Worm (Caenorhabditis elegans) whole organism, late embryonic: ENCODE measurements around the gene inpp-4B.

ENCODE experiments used
- ama-1 ChIP-seq: fragments of 150-350 bp; optimal IDR thresholded peaks from 2 replicates; lab custom pipeline; 2014
- ceh-14 ChIP-seq: sonication (generic microtip); optimal IDR thresholded peaks from 2 replicates; lab custom pipeline; 2016; ENCODE audit warnings: missing genotype, missing genetic modification characterization, missing compliant biosample characterization
- ceh-24 ChIP-seq: sonication (generic microtip); optimal IDR thresholded peaks from 2 replicates; lab custom pipeline; 2016; ENCODE audit warnings: mild to moderate bottlenecking, missing genetic modification characterization, missing compliant biosample characterization
- ceh-48 ChIP-seq: sonication (generic microtip); optimal IDR thresholded peaks from 2 replicates; lab custom pipeline; 2016; ENCODE audit warnings: missing genetic modification characterization, inconsistent platforms, missing compliant biosample characterization
- dmd-4 ChIP-seq: sonication (generic microtip); optimal IDR thresholded peaks from 2 replicates; lab custom pipeline; 2016; ENCODE audit warnings: borderline replicate concordance, missing genetic modification characterization, missing compliant biosample characterization
- dve-1 ChIP-seq: sonication (generic microtip); optimal IDR thresholded peaks from 2 replicates; lab custom pipeline; 2017; ENCODE audit warnings: antibody characterized with exemption, mild to moderate bottlenecking, missing genetic modification characterization, missing compliant biosample characterization
- elt-2 ChIP-seq: sonication (generic microtip); optimal IDR thresholded peaks from 2 replicates; lab custom pipeline; 2016; ENCODE audit warnings: missing genetic modification reagents, missing genetic modification characterization, missing compliant biosample characterization
- elt-4 ChIP-seq: sonication (generic microtip); optimal IDR thresholded peaks from 2 replicates; lab custom pipeline; 2016; ENCODE audit warnings: missing genetic modification characterization, missing compliant biosample characterization
- ets-4 ChIP-seq: sonication (generic microtip); optimal IDR thresholded peaks from 2 replicates; lab custom pipeline; 2016; ENCODE audit warnings: missing genetic modification characterization, missing compliant biosample characterization
- hlh-30 ChIP-seq: sonication (generic microtip); optimal IDR thresholded peaks from 2 replicates; lab custom pipeline; 2017; ENCODE audit warnings: antibody characterized with exemption, missing genetic modification characterization, missing compliant biosample characterization; ENCODE audit not compliant: insufficient read depth
- syd-9 ChIP-seq: sonication (generic microtip); optimal IDR thresholded peaks from 2 replicates; lab custom pipeline; 2016; ENCODE audit warnings: mild to moderate bottlenecking, missing genetic modification characterization, moderate library complexity, missing compliant biosample characterization
- unc-55 ChIP-seq: sonication (generic microtip); optimal IDR thresholded peaks from 2 replicates; lab custom pipeline; 2017; ENCODE audit warnings: missing biosample characterization, missing genetic modification reagents, missing genetic modification characterization

ce11 chrIII:10305295-10305694, 38.6 kb upstream of the inpp-4B start:
- TF ChIP-seq ceh-24 (tag; lab: Kevin White, UChicago), result no peak
- no peak for TF ChIP-seq unc-55 (GFP tag; lab: Kevin White, UChicago)
- no peak for TF ChIP-seq ceh-14 (tag; lab: Kevin White, UChicago)
- TF ChIP-seq ceh-48 (tag; lab: Kevin White, UChicago), result no peak
- TF ChIP-seq ets-4, result no peak
- TF ChIP-seq elt-2 (tag; lab: Kevin White, UChicago), result no peak
- TF ChIP-seq elt-4 (tag; lab: Kevin White, UChicago), result no peak
- no peak for TF ChIP-seq dve-1 (tag; lab: Kevin White, UChicago)
- TF ChIP-seq ama-1 (lab: Kevin White, UChicago), result no peak
- no peak for TF ChIP-seq hlh-30
- TF ChIP-seq syd-9, result no peak
- TF ChIP-seq dmd-4, result no peak
